Fruit fly (Drosophila melanogaster) whole organism, embryonic: ENCODE results near the gene Polr1D.

Experiments used
- Adf1 ChIP-seq: fragments of 200-800 bp; sonication (Bioruptor generic); IDR thresholded peaks from 2 replicates; pipeline ENCODE4 v1.3.6; 2022; ENCODE audit warnings: missing biosample characterization, missing genetic modification characterization
- Bgb ChIP-seq: fragments of 200-800 bp; sonication (Bioruptor generic); IDR thresholded peaks from 2 replicates; pipeline ENCODE4 v1.3.6; 2022; ENCODE audit warnings: missing biosample characterization, missing genetic modification characterization; ENCODE audit not compliant: partially characterized antibody
- CG11247 ChIP-seq: fragments of 200-800 bp; sonication (Bioruptor generic); IDR thresholded peaks from 2 replicates; pipeline ENCODE4 v1.3.6; 2022; ENCODE audit warnings: missing biosample characterization, missing genetic modification characterization
- CG12219 ChIP-seq: fragments of 200-800 bp; sonication (Bioruptor generic); optimal IDR thresholded peaks from 3 replicates; lab custom pipeline; 2018; ENCODE audit warnings: missing biosample characterization, mild to moderate bottlenecking, missing genetic modification characterization
- CG14014 ChIP-seq: fragments of 200-800 bp; sonication (Bioruptor generic); IDR thresholded peaks from 2 replicates; pipeline ENCODE4 v1.3.6; 2022; ENCODE audit warnings: missing biosample characterization, missing genetic modification characterization
- CG14667 ChIP-seq: fragments of 200-800 bp; sonication (Bioruptor generic); IDR thresholded peaks from 2 replicates; pipeline ENCODE4 v1.3.6; 2022; ENCODE audit warnings: missing biosample characterization, missing genetic modification characterization
- CG14860 ChIP-seq: fragments of 200-800 bp; sonication (Bioruptor generic); IDR thresholded peaks from 3 replicates; pipeline ENCODE4 v1.3.6; 2022; ENCODE audit warnings: missing biosample characterization, missing genetic modification characterization; ENCODE audit not compliant: partially characterized antibody
- CG15479 ChIP-seq: fragments of 200-800 bp; sonication (Bioruptor generic); optimal IDR thresholded peaks from 3 replicates; lab custom pipeline; 2019; ENCODE audit warnings: missing biosample characterization, mild to moderate bottlenecking, missing genetic modification characterization, moderate library complexity
- CG15514 ChIP-seq: fragments of 200-800 bp; sonication (Bioruptor generic); optimal IDR thresholded peaks from 3 replicates; lab custom pipeline; 2017; ENCODE audit warnings: missing biosample characterization, missing genetic modification characterization, mild to moderate bottlenecking, moderate library complexity, missing genetic modification reagents
- CG17361 ChIP-seq: fragments of 200-800 bp; sonication (Bioruptor generic); IDR thresholded peaks from 3 replicates; pipeline ENCODE4 v1.3.6; 2022; ENCODE audit warnings: missing biosample characterization, missing genetic modification characterization
- CG17568 ChIP-seq: fragments of 200-800 bp; sonication (Bioruptor generic); optimal IDR thresholded peaks from 2 replicates; lab custom pipeline; 2018; ENCODE audit warnings: missing biosample characterization, mild to moderate bottlenecking, missing genetic modification characterization, moderate library complexity
- CG18619 ChIP-seq: fragments of 200-800 bp; sonication (Bioruptor generic); optimal IDR thresholded peaks from 3 replicates; lab custom pipeline; 2017; ENCODE audit warnings: missing biosample characterization, mild to moderate bottlenecking, missing genetic modification characterization
- CG2129 ChIP-seq: fragments of 200-800 bp; sonication (Bioruptor generic); IDR thresholded peaks from 2 replicates; pipeline ENCODE4 v1.3.6; 2022; ENCODE audit warnings: missing biosample characterization, missing genetic modification characterization; ENCODE audit not compliant: partially characterized antibody
- CG2678 ChIP-seq: fragments of 200-800 bp; sonication (Bioruptor generic); optimal IDR thresholded peaks from 3 replicates; lab custom pipeline; 2019; ENCODE audit warnings: missing biosample characterization, mild to moderate bottlenecking, missing genetic modification characterization, moderate library complexity
- CG32772 ChIP-seq: fragments of 200-800 bp; sonication (Bioruptor generic); IDR thresholded peaks from 2 replicates; pipeline ENCODE4 v1.3.6; 2022; ENCODE audit warnings: missing biosample characterization, missing genetic modification characterization
- CG3281 ChIP-seq: fragments of 200-800 bp; sonication (Bioruptor generic); optimal IDR thresholded peaks from 3 replicates; lab custom pipeline; 2017; ENCODE audit warnings: missing biosample characterization, mild to moderate bottlenecking, missing genetic modification characterization
- CG4360 ChIP-seq: fragments of 200-800 bp; sonication (Bioruptor generic); IDR thresholded peaks from 2 replicates; pipeline ENCODE4 v1.3.6; 2022; ENCODE audit warnings: missing biosample characterization, missing genetic modification characterization
- CG6272 ChIP-seq: fragments of 200-800 bp; sonication (Bioruptor generic); IDR thresholded peaks from 2 replicates; pipeline ENCODE4 v1.3.6; 2022; ENCODE audit warnings: missing biosample characterization, missing genetic modification characterization
- CG6791 ChIP-seq: fragments of 200-800 bp; sonication (Bioruptor generic); IDR thresholded peaks from 3 replicates; pipeline ENCODE4 v1.3.6; 2022; ENCODE audit warnings: missing biosample characterization, missing genetic modification characterization; ENCODE audit not compliant: partially characterized antibody
- CG9609 ChIP-seq: fragments of 200-800 bp; sonication (Bioruptor generic); optimal IDR thresholded peaks from 3 replicates; lab custom pipeline; 2016; ENCODE audit warnings: missing biosample characterization, missing genetic modification characterization
- CG9797 ChIP-seq: fragments of 200-800 bp; sonication (Bioruptor generic); optimal IDR thresholded peaks from 3 replicates; lab custom pipeline; 2018; ENCODE audit warnings: missing biosample characterization, mild to moderate bottlenecking, missing genetic modification characterization
- Eip74EF ChIP-seq, 2 experiments: fragments of 200-800 bp in 1 of 2; fragments of >200 bp in 1 of 2; sonication (Bioruptor generic) in 1 of 2; optimal IDR thresholded peaks; 2 replicates each; lab custom pipeline; 2017 to 2019; ENCODE audit warnings: missing biosample characterization in 2 of 2, missing genetic modification characterization in 2 of 2, mild to moderate bottlenecking in 1 of 2, moderate library complexity in 1 of 2
- Elba2 ChIP-seq: fragments of 200-800 bp; sonication (Bioruptor generic); optimal IDR thresholded peaks from 3 replicates; lab custom pipeline; 2016; ENCODE audit warnings: missing biosample characterization, missing genetic modification characterization
- Ets65A ChIP-seq: fragments of 200-800 bp; sonication (Bioruptor generic); peaks from one replicate; lab custom pipeline; 2016; ENCODE audit warnings: missing biosample characterization, missing genetic modification characterization
- HmgZ ChIP-seq: fragments of 200-800 bp; sonication (Bioruptor generic); optimal IDR thresholded peaks from 2 replicates; lab custom pipeline; 2018; ENCODE audit warnings: missing biosample characterization, mild to moderate bottlenecking, missing genetic modification characterization
- Hmr ChIP-seq: fragments of 200-800 bp; sonication (Bioruptor generic); optimal IDR thresholded peaks from 3 replicates; lab custom pipeline; 2017; ENCODE audit warnings: mild to moderate bottlenecking, missing biosample characterization, missing genetic modification reagents, missing genetic modification characterization
- NFAT ChIP-seq: fragments of 200-800 bp; sonication (Bioruptor generic); IDR thresholded peaks from 2 replicates; pipeline ENCODE4 v1.3.6; 2022; ENCODE audit warnings: missing biosample characterization, missing genetic modification characterization
- Oaz ChIP-seq: fragments of 200-800 bp; sonication (Bioruptor generic); IDR thresholded peaks from 2 replicates; pipeline ENCODE4 v1.3.6; 2022; ENCODE audit warnings: missing biosample characterization, missing genetic modification characterization
- Pdp1 ChIP-seq, 2 experiments: fragments of 200-800 bp; sonication (Bioruptor generic); optimal IDR thresholded peaks; 3 replicates each; lab custom pipeline; 2016; ENCODE audit warnings: missing biosample characterization in 2 of 2, missing genetic modification characterization in 2 of 2, mild to moderate bottlenecking in 1 of 2, moderate library complexity in 1 of 2
- Poxn ChIP-seq: fragments of 200-800 bp; sonication (Bioruptor generic); IDR thresholded peaks from 2 replicates; pipeline ENCODE4 v1.3.6; 2022; ENCODE audit warnings: missing biosample characterization, missing genetic modification characterization
- Ssrp ChIP-seq: fragments of 200-800 bp; sonication (Bioruptor generic); optimal IDR thresholded peaks from 2 replicates; lab custom pipeline; 2018; ENCODE audit warnings: missing biosample characterization, mild to moderate bottlenecking, missing genetic modification characterization, moderate library complexity
- ci ChIP-seq: fragments of 200-800 bp; sonication (Bioruptor generic); IDR thresholded peaks from 3 replicates; pipeline ENCODE4 v1.3.6; 2022; ENCODE audit warnings: missing biosample characterization, missing genetic modification characterization
- gce ChIP-seq: fragments of 200-800 bp; sonication (Bioruptor generic); IDR thresholded peaks from 3 replicates; pipeline ENCODE4 v1.3.6; 2022; ENCODE audit warnings: missing biosample characterization, missing genetic modification characterization
- grau ChIP-seq: fragments of 200-800 bp; optimal IDR thresholded peaks from 3 replicates; lab custom pipeline; 2019; ENCODE audit warnings: missing biosample characterization, mild to moderate bottlenecking, missing genetic modification characterization, moderate library complexity
- kay ChIP-seq: fragments of 200-800 bp; sonication (Bioruptor generic); optimal IDR thresholded peaks from 2 replicates; lab custom pipeline; 2016; ENCODE audit warnings: missing biosample characterization, missing genetic modification characterization
- knrl ChIP-seq: fragments of 200-800 bp; sonication (Bioruptor generic); IDR thresholded peaks from 3 replicates; pipeline ENCODE4 v1.3.6; 2022; ENCODE audit warnings: missing biosample characterization, missing genetic modification characterization; ENCODE audit not compliant: partially characterized antibody
- nerfin-1 ChIP-seq: fragments of 200-800 bp; sonication (Bioruptor generic); optimal IDR thresholded peaks from 3 replicates; lab custom pipeline; 2019; ENCODE audit warnings: missing biosample characterization, mild to moderate bottlenecking, missing genetic modification characterization, moderate library complexity
- odd ChIP-seq: fragments of 200-800 bp; sonication (Bioruptor generic); optimal IDR thresholded peaks from 2 replicates; lab custom pipeline; 2017; ENCODE audit warnings: missing biosample characterization, mild to moderate bottlenecking, missing genetic modification characterization
- pfk ChIP-seq: fragments of 200-800 bp; sonication (Bioruptor generic); optimal IDR thresholded peaks from 2 replicates; lab custom pipeline; 2018; ENCODE audit warnings: missing biosample characterization, mild to moderate bottlenecking, missing genetic modification characterization, moderate library complexity
- pho ChIP-seq: fragments of 200-800 bp; sonication (Bioruptor generic); optimal IDR thresholded peaks from 2 replicates; lab custom pipeline; 2016; ENCODE audit warnings: missing biosample characterization, missing genetic modification characterization
- ranshi ChIP-seq: fragments of 200-800 bp; sonication (Bioruptor generic); IDR thresholded peaks from 2 replicates; pipeline ENCODE4 v1.3.6; 2022; ENCODE audit warnings: missing biosample characterization, missing genetic modification characterization
- ro ChIP-seq: fragments of 200-800 bp; sonication (Bioruptor generic); IDR thresholded peaks from 2 replicates; pipeline ENCODE4 v1.3.6; 2022; ENCODE audit warnings: missing biosample characterization, missing genetic modification characterization
- sna ChIP-seq: fragments of 200-800 bp; sonication (Bioruptor generic); IDR thresholded peaks from 2 replicates; pipeline ENCODE4 v1.3.6; 2022; ENCODE audit warnings: missing biosample characterization, missing genetic modification characterization; ENCODE audit not compliant: partially characterized antibody
- stc ChIP-seq: fragments of 200-800 bp; sonication (Bioruptor generic); IDR thresholded peaks from 2 replicates; pipeline ENCODE4 v1.3.6; 2022; ENCODE audit warnings: missing biosample characterization, missing genetic modification characterization
- stwl ChIP-seq: fragments of 200-800 bp; sonication (Bioruptor generic); optimal IDR thresholded peaks from 3 replicates; lab custom pipeline; 2018; ENCODE audit warnings: missing biosample characterization, mild to moderate bottlenecking, missing genetic modification characterization, moderate library complexity
- tx ChIP-seq: fragments of 200-800 bp; sonication (Bioruptor generic); optimal IDR thresholded peaks from 2 replicates; lab custom pipeline; 2016; ENCODE audit warnings: missing biosample characterization, missing genetic modification characterization
- vvl ChIP-seq: fragments of 200-800 bp; sonication (Bioruptor generic); IDR thresholded peaks from 2 replicates; pipeline ENCODE4 v1.3.6; 2022; ENCODE audit warnings: missing biosample characterization, missing genetic modification characterization
- zen ChIP-seq: fragments of 200-800 bp; sonication (Bioruptor generic); optimal IDR thresholded peaks from 3 replicates; lab custom pipeline; 2018; ENCODE audit warnings: missing biosample characterization, mild to moderate bottlenecking, missing genetic modification characterization, moderate library complexity
- zf30C ChIP-seq: fragments of 200-800 bp; sonication (Bioruptor generic); optimal IDR thresholded peaks from 3 replicates; lab custom pipeline; 2018; ENCODE audit warnings: missing biosample characterization, mild to moderate bottlenecking, missing genetic modification characterization

Gene Polr1D

DNA sequence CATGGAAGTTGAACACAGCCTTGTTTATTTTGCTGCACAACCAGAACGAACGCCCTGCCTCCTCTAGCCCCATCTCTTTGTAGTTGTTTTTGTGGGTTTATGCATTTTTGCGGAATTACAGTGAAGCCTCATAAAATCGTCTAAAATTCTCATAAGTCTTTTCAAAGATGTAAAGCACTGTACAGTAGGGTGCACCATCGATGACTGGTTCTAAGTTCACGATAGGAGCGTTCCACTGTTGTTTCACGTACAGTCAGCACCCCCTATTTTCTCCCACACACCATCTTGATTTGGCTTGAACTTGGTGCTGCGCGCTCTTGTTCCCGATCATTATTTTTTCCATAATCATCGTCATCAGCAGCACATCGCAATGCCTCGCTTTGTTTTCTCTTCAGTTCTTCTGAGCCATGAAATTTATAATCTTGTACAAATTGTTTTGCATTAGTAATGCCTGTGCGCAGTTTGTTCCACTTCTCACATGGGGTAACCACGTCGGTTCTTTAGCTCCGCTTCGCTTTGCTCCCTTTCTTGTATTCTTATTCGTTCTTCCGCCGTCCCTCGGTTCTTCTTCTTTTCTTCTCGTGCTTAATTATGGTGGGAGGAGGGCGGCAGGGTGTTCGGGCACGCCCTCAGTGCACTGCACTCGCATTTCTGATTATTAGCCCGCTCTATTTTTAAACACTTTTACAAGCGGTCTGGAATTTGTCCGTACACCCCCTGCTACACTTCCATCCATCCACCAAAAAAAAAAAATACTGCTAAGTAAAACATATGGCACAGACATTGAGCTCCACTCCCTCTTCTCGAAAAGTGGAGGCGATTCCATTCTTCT lies 28.3 kb upstream of the Polr1D start (continued):
- TF ChIP-seq Pdp1 (GFP tag; optimal IDR thresholded peaks at IDR 0.05; lab: Kevin White, UChicago) = no peak
- TF ChIP-seq CG6272 (GFP tag; lab: Robert Waterston, UW) = no peak
- TF ChIP-seq HmgZ (tag; lab: Kevin White, UChicago) = no peak
- TF ChIP-seq zen (tag; lab: Kevin White, UChicago) = no peak
- TF ChIP-seq zf30C (GFP tag; lab: Kevin White, UChicago) = no peak
- no peak for TF ChIP-seq CG3281 (GFP tag; lab: Kevin White, UChicago)
- TF ChIP-seq gce (GFP tag; lab: Robert Waterston, UW) = no peak
- no peak for TF ChIP-seq Adf1
- no peak for TF ChIP-seq CG12219
- no peak for TF ChIP-seq CG14667 (GFP tag; lab: Robert Waterston, UW)
- no peak for TF ChIP-seq stwl (tag; lab: Kevin White, UChicago)
- no peak for TF ChIP-seq tx (GFP tag; lab: Kevin White, UChicago)
- no peak for TF ChIP-seq NFAT (GFP tag; lab: Robert Waterston, UW)
- no peak for TF ChIP-seq CG18619 (GFP tag; lab: Kevin White, UChicago)
- TF ChIP-seq CG11247 (GFP tag; lab: Robert Waterston, UW) = no peak
- TF ChIP-seq Ssrp (tag; lab: Kevin White, UChicago) = no peak
- TF ChIP-seq Bgb (GFP tag; lab: Robert Waterston, UW) = no peak
- no peak for TF ChIP-seq CG6791
- TF ChIP-seq CG2678 (tag; lab: Kevin White, UChicago) = no peak
- no peak for TF ChIP-seq Oaz (GFP tag; lab: Robert Waterston, UW)
- peak; percentile 90 for TF ChIP-seq pfk (GFP tag; lab: Kevin White, UChicago)
- no peak for TF ChIP-seq kay
- no peak for TF ChIP-seq CG15479 (GFP tag; lab: Kevin White, UChicago)
- TF ChIP-seq grau = peak; percentile 86
- TF ChIP-seq knrl (GFP tag; lab: Robert Waterston, UW) = no peak
- TF ChIP-seq Elba2 (GFP tag; lab: Kevin White, UChicago) = no peak
- peak; percentile 7 for TF ChIP-seq Ets65A
- TF ChIP-seq CG14014 = no peak
- no peak for TF ChIP-seq sna (GFP tag; lab: Robert Waterston, UW)
- no peak for TF ChIP-seq Poxn
- TF ChIP-seq CG2129 = no peak
- no peak for TF ChIP-seq Eip74EF (GFP tag; optimal IDR thresholded peaks at IDR 0.05; lab: Kevin White, UChicago)
- TF ChIP-seq ranshi (GFP tag; lab: Robert Waterston, UW) = no peak
- no peak for TF ChIP-seq stc (GFP tag; lab: Robert Waterston, UW)
- no peak for TF ChIP-seq CG17568 (GFP tag; lab: Kevin White, UChicago)
- TF ChIP-seq CG32772 = no peak
- no peak for TF ChIP-seq CG9609 (GFP tag; lab: Kevin White, UChicago)
- TF ChIP-seq nerfin-1 (tag; lab: Kevin White, UChicago) = peak; percentile 1
- no peak for TF ChIP-seq odd (GFP tag; lab: Kevin White, UChicago)
- TF ChIP-seq CG14860 (GFP tag; lab: Robert Waterston, UW) = no peak
- TF ChIP-seq vvl (GFP tag; lab: Robert Waterston, UW) = 0 out of 2 replicates have a peak, but pooled peaks have one; percentile 6
- peak; percentile 14; the same call in 1 of the 3 replicates for TF ChIP-seq CG17361 (GFP tag; lab: Robert Waterston, UW)
- TF ChIP-seq CG9797 (GFP tag; lab: Kevin White, UChicago) = no peak
- TF ChIP-seq ro (GFP tag; lab: Robert Waterston, UW) = no peak
- TF ChIP-seq pho (GFP tag; lab: Kevin White, UChicago) = no peak
- TF ChIP-seq ci (GFP tag; lab: Robert Waterston, UW) = 0 out of 3 replicates have a peak, but pooled peaks have one; percentile 18
- no peak for TF ChIP-seq CG15514
- TF ChIP-seq CG4360 (GFP tag; lab: Robert Waterston, UW) = no peak
- peak; percentile 18 for TF ChIP-seq Hmr
